Worm (Caenorhabditis elegans): Measurements from ENCODE around the gene D2045.7.

D2045.7 gene

DNA sequence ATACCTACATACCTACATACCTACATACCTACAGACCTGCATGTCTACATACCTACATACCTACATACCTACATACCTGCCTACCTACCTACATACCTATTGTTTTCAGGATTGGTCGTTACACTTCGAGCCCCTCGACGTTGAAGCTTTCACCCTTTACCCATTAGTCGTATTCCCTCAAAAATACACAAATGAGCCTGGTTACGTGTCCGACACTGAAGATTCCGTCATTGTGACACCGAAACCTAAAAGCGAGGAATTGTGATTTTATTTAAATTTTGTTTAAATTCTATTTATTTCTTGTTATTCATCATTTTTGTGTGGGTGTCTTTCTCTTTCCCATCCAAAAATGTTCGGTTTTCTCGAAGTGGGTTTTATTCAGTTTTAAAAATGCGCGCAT lies at the start of gene D2045.7:
Gene D2045.7 (plus strand): TSS at position 301 of the 400 bp plus-strand sequence.
- TF ChIP-seq aly-2 (tag; optimal IDR thresholded peaks at IDR 0.05) (no peak), C04F5.9 (tag; optimal IDR thresholded peaks at IDR 0.05) (no peak), unc-62 (GFP tag; optimal IDR thresholded peaks at IDR 0.05) (no peak), skn-1 (tag; optimal IDR thresholded peaks at IDR 0.05) (no peak), nhr-11 (tag; optimal IDR thresholded peaks at IDR 0.05) (no peak), isw-1 (GFP tag; IDR thresholded peaks at IDR 0.05) (no peak), ama-1 (optimal IDR thresholded peaks at IDR 0.05) (no peak), nhr-12 (tag; optimal IDR thresholded peaks at IDR 0.05) (no peak), irx-1 (tag; optimal IDR thresholded peaks at IDR 0.05) (no peak), nhr-237 (tag; optimal IDR thresholded peaks at IDR 0.05) (no peak), zip-4 (GFP tag; optimal IDR thresholded peaks at IDR 0.05) (no peak), snu-23 (GFP tag; optimal IDR thresholded peaks at IDR 0.05) (no peak), nhr-47 (tag; optimal IDR thresholded peaks at IDR 0.05) (no peak), elt-2 (tag; optimal IDR thresholded peaks at IDR 0.05) (no peak), nhr-85 (tag) (no peak), xbp-1 (tag; optimal IDR thresholded peaks at IDR 0.05) (no peak), ceh-82 (tag; optimal IDR thresholded peaks at IDR 0.05) (no peak), egl-13 (tag; optimal IDR thresholded peaks at IDR 0.05) (no peak), fkh-8 (tag; optimal IDR thresholded peaks at IDR 0.05) (no peak)

DNA sequence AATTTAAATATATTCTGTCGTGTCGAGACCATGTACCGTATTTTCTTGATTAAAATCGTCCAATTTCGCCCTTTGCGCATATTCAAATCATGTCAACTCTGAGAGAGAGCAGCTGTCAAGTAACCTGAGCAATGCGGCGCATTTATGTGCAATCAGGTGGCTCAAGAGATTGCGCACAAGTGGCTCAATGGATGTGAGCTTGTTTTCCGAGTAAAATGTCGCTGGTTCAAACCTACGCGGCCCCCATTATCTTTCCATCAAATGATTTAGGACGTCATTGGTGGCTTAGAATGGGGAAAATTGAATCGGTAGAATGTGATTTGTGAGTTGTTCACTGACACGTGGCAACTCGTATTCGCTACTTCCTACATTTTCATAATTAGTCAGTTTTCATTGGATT lies 47.2 kb upstream of the D2045.7 start:
- TF ChIP-seq lsy-2 (tag; optimal IDR thresholded peaks at IDR 0.05) = peak; percentile 7 to 55
- TF ChIP-seq ceh-82 (tag; optimal IDR thresholded peaks at IDR 0.05) = peak in 2 of 3 experiments; percentile 13 to 22
- no peak for TF ChIP-seq nhr-28 (tag; optimal IDR thresholded peaks at IDR 0.05)
- peak; percentile 83 for TF ChIP-seq fkh-8 (tag; optimal IDR thresholded peaks at IDR 0.05)
- TF ChIP-seq lin-35 (GFP tag; optimal IDR thresholded peaks at IDR 0.05) = peak in 1 of 2 experiments; percentile 2
- peak; percentile 6 to 36 for TF ChIP-seq efl-1 (optimal IDR thresholded peaks at IDR 0.05)
- peak; percentile 26 to 93 for TF ChIP-seq efl-1 (GFP tag; optimal IDR thresholded peaks at IDR 0.05 in 1 of 2)
- peak; percentile 3 for TF ChIP-seq tbx-2 (tag; optimal IDR thresholded peaks at IDR 0.05)
- peak; percentile 39 for TF ChIP-seq pax-3 (tag; optimal IDR thresholded peaks at IDR 0.05)
- TF ChIP-seq nhr-47 (tag; optimal IDR thresholded peaks at IDR 0.05) = peak; percentile 70
- TF ChIP-seq mdl-1 (tag; optimal IDR thresholded peaks at IDR 0.05) = peak in 1 of 2 experiments; percentile 21
- TF ChIP-seq nhr-20 (tag; optimal IDR thresholded peaks at IDR 0.05) = peak; percentile 22
- no peak for TF ChIP-seq Y116A8C.19 (tag; optimal IDR thresholded peaks at IDR 0.05; ENCODE audit: borderline replicate concordance)
- no peak for TF ChIP-seq mab-9 (GFP tag; IDR thresholded peaks at IDR 0.05)
- TF ChIP-seq lir-3 (tag; optimal IDR thresholded peaks at IDR 0.05; ENCODE audit: poor library complexity) = no peak
- TF ChIP-seq nhr-71 (tag; optimal IDR thresholded peaks at IDR 0.05) = peak; percentile 64
- TF ChIP-seq lin-13 (GFP tag; optimal IDR thresholded peaks at IDR 0.05) = peak; percentile 2
- peak; percentile 8; the same call in 1 of the 2 replicates for TF ChIP-seq isw-1 (GFP tag; IDR thresholded peaks at IDR 0.05)
- peak in 1 of 3 experiments; percentile 19 for TF ChIP-seq dpl-1 (GFP tag; optimal IDR thresholded peaks at IDR 0.05)
- TF ChIP-seq F16B12.6 (tag; optimal IDR thresholded peaks at IDR 0.05) = peak; percentile 17
- TF ChIP-seq rnt-1 (tag; optimal IDR thresholded peaks at IDR 0.05) = peak; percentile 78
- peak; percentile 11 for TF ChIP-seq sox-4 (tag; optimal IDR thresholded peaks at IDR 0.05)
- no peak for TF ChIP-seq mep-1 (tag; optimal IDR thresholded peaks at IDR 0.05)
- no peak for TF ChIP-seq C04F5.9 (tag; optimal IDR thresholded peaks at IDR 0.05)
- TF ChIP-seq snu-23 (GFP tag; optimal IDR thresholded peaks at IDR 0.05) = peak; percentile 34
- peak; percentile 55 for TF ChIP-seq swsn-7 (tag; optimal IDR thresholded peaks at IDR 0.05)
- no peak for TF ChIP-seq jun-1 (tag; optimal IDR thresholded peaks at IDR 0.05)
- TF ChIP-seq nhr-19 (GFP tag; conservative IDR thresholded peaks at IDR 0.05) = peak; percentile 44
- TF ChIP-seq hlh-17 (GFP tag; optimal IDR thresholded peaks at IDR 0.05; ENCODE audit: borderline replicate concordance) = no peak
- TF ChIP-seq dsc-1 (tag; optimal IDR thresholded peaks at IDR 0.05) = peak; percentile 45
- TF ChIP-seq irx-1 (tag; optimal IDR thresholded peaks at IDR 0.05) = peak; percentile 15

Measured in whole organism, L1 larva.